Fruit fly (Drosophila melanogaster) whole organism, embryonic: ENCODE data around the gene CG33552.

Experiments
- Awh ChIP-seq: fragments of 200-800 bp; sonication (Bioruptor generic); IDR thresholded peaks from 2 replicates; pipeline ENCODE4, ENCODE4 v1.3.6; 2022; ENCODE audit warnings: missing biosample characterization, missing genetic modification characterization
- Bdp1 ChIP-seq: fragments of 200-800 bp; sonication (Bioruptor generic); optimal IDR thresholded peaks from 3 replicates; lab custom pipeline; 2016; ENCODE audit warnings: missing biosample characterization, missing genetic modification characterization
- CG10274 ChIP-seq: fragments of 200-800 bp; sonication (Bioruptor generic); optimal IDR thresholded peaks from 3 replicates; lab custom pipeline; 2017; ENCODE audit warnings: missing biosample characterization, mild to moderate bottlenecking, missing genetic modification characterization
- CG10431 ChIP-seq: fragments of 200-800 bp; sonication (Bioruptor generic); optimal IDR thresholded peaks from 3 replicates; lab custom pipeline; 2018; ENCODE audit warnings: missing biosample characterization, mild to moderate bottlenecking, missing genetic modification characterization
- CG10543 ChIP-seq: fragments of 200-800 bp; sonication (Bioruptor generic); optimal IDR thresholded peaks from 3 replicates; lab custom pipeline; 2017; ENCODE audit warnings: missing biosample characterization, mild to moderate bottlenecking, missing genetic modification characterization, moderate library complexity
- CG11085 ChIP-seq: fragments of 200-800 bp; sonication (Bioruptor generic); IDR thresholded peaks from 2 replicates; pipeline ENCODE4 v1.3.6; 2022; ENCODE audit warnings: missing biosample characterization, missing genetic modification characterization
- CG12299 ChIP-seq: fragments of 200-800 bp; sonication (Bioruptor generic); optimal IDR thresholded peaks from 2 replicates; lab custom pipeline; 2018; ENCODE audit warnings: missing biosample characterization, mild to moderate bottlenecking, missing genetic modification characterization
- CG1233 ChIP-seq: fragments of 200-800 bp; sonication (Bioruptor generic); optimal IDR thresholded peaks from 4 replicates; lab custom pipeline; 2018; ENCODE audit warnings: missing biosample characterization, mild to moderate bottlenecking, missing genetic modification characterization
- CG12744 ChIP-seq: fragments of 200-800 bp; sonication (Bioruptor generic); optimal IDR thresholded peaks from 2 replicates; lab custom pipeline; 2016; ENCODE audit warnings: missing biosample characterization, missing genetic modification characterization
- CG13287 ChIP-seq: fragments of 200-800 bp; sonication (Bioruptor generic); IDR thresholded peaks from 2 replicates; pipeline ENCODE4 v1.3.6; 2022; ENCODE audit warnings: missing biosample characterization, missing genetic modification characterization; ENCODE audit not compliant: partially characterized antibody
- CG15269 ChIP-seq: fragments of 200-800 bp; sonication (Bioruptor generic); optimal IDR thresholded peaks from 2 replicates; lab custom pipeline; 2018; ENCODE audit warnings: missing biosample characterization, mild to moderate bottlenecking, missing genetic modification characterization, moderate library complexity
- CG1529 ChIP-seq: fragments of 200-800 bp; sonication (Bioruptor generic); optimal IDR thresholded peaks from 3 replicates; lab custom pipeline; 2018; ENCODE audit warnings: missing biosample characterization, missing genetic modification characterization
- CG15601 ChIP-seq: fragments of 200-800 bp; sonication (Bioruptor generic); optimal IDR thresholded peaks from 3 replicates; lab custom pipeline; 2019; ENCODE audit warnings: missing biosample characterization, mild to moderate bottlenecking, missing genetic modification characterization, moderate library complexity
- CG17186 ChIP-seq: fragments of 200-800 bp; sonication (Bioruptor generic); optimal IDR thresholded peaks from 3 replicates; lab custom pipeline; 2017; ENCODE audit warnings: missing biosample characterization, missing genetic modification reagents, missing genetic modification characterization
- CG17359 ChIP-seq: fragments of 200-800 bp; sonication (Bioruptor generic); optimal IDR thresholded peaks from 3 replicates; lab custom pipeline; 2018; ENCODE audit warnings: missing biosample characterization, mild to moderate bottlenecking, missing genetic modification characterization, moderate library complexity
- CG17385 ChIP-seq: fragments of 200-800 bp; sonication (Bioruptor generic); optimal IDR thresholded peaks from 3 replicates; lab custom pipeline; 2018; ENCODE audit warnings: missing biosample characterization, mild to moderate bottlenecking, missing genetic modification characterization
- CG17612 ChIP-seq: fragments of 200-800 bp; sonication (Bioruptor generic); IDR thresholded peaks from 2 replicates; pipeline ENCODE4 v1.3.6; 2022; ENCODE audit warnings: missing biosample characterization, missing genetic modification characterization
- CG1832 ChIP-seq: fragments of 200-800 bp; sonication (Bioruptor generic); optimal IDR thresholded peaks from 2 replicates; lab custom pipeline; 2017; ENCODE audit warnings: missing biosample characterization, mild to moderate bottlenecking, missing genetic modification characterization, inconsistent platforms
- CG2712 ChIP-seq: fragments of 200-800 bp; optimal IDR thresholded peaks from 3 replicates; lab custom pipeline; 2019; ENCODE audit warnings: missing biosample characterization, mild to moderate bottlenecking, missing genetic modification characterization, moderate library complexity
- CG32767 ChIP-seq: fragments of 200-800 bp; sonication (Bioruptor generic); IDR thresholded peaks from 2 replicates; pipeline ENCODE4 v1.3.6; 2022; ENCODE audit warnings: missing biosample characterization, missing genetic modification characterization
- CG33557 ChIP-seq: fragments of 200-800 bp; sonication (Bioruptor generic); optimal IDR thresholded peaks from 2 replicates; lab custom pipeline; 2019; ENCODE audit warnings: missing biosample characterization, mild to moderate bottlenecking, missing genetic modification characterization, moderate library complexity
- CG3407 ChIP-seq: fragments of 200-800 bp; sonication (Bioruptor generic); optimal IDR thresholded peaks from 2 replicates; lab custom pipeline; 2018; ENCODE audit warnings: missing biosample characterization, mild to moderate bottlenecking, missing genetic modification characterization
- CG34422 ChIP-seq: fragments of 200-800 bp; sonication (Bioruptor generic); IDR thresholded peaks from 3 replicates; pipeline ENCODE4 v1.3.6; 2022; ENCODE audit warnings: missing biosample characterization, missing genetic modification characterization
- CG4730 ChIP-seq: fragments of 200-800 bp; sonication (Bioruptor generic); IDR thresholded peaks from 2 replicates; pipeline ENCODE4 v1.3.6; 2022; ENCODE audit warnings: missing biosample characterization, missing genetic modification characterization
- CG6272 ChIP-seq: fragments of 200-800 bp; sonication (Bioruptor generic); IDR thresholded peaks from 2 replicates; pipeline ENCODE4 v1.3.6; 2022; ENCODE audit warnings: missing biosample characterization, missing genetic modification characterization
- CG6791 ChIP-seq: fragments of 200-800 bp; sonication (Bioruptor generic); IDR thresholded peaks from 3 replicates; pipeline ENCODE4 v1.3.6; 2022; ENCODE audit warnings: missing biosample characterization, missing genetic modification characterization; ENCODE audit not compliant: partially characterized antibody
- CG6813 ChIP-seq: fragments of 200-800 bp; sonication (Bioruptor generic); optimal IDR thresholded peaks from 2 replicates; lab custom pipeline; 2017; ENCODE audit warnings: missing biosample characterization, missing genetic modification characterization, mild to moderate bottlenecking, moderate library complexity, missing genetic modification reagents
- D19B ChIP-seq: fragments of 200-800 bp; sonication (Bioruptor generic); optimal IDR thresholded peaks from 2 replicates; lab custom pipeline; 2017; ENCODE audit warnings: missing biosample characterization, mild to moderate bottlenecking, missing genetic modification characterization
- Deaf1 ChIP-seq: fragments of 200-800 bp; optimal IDR thresholded peaks from 3 replicates; lab custom pipeline; 2019; ENCODE audit warnings: missing biosample characterization, mild to moderate bottlenecking, missing genetic modification characterization, moderate library complexity
- Eip74EF ChIP-seq, 2 experiments: fragments of 200-800 bp in 1 of 2; fragments of >200 bp in 1 of 2; sonication (Bioruptor generic) in 1 of 2; optimal IDR thresholded peaks; 2 replicates each; lab custom pipeline; 2017 to 2019; ENCODE audit warnings: missing biosample characterization in 2 of 2, missing genetic modification characterization in 2 of 2, mild to moderate bottlenecking in 1 of 2, moderate library complexity in 1 of 2
- Ets65A ChIP-seq: fragments of 200-800 bp; sonication (Bioruptor generic); peaks from one replicate; lab custom pipeline; 2016; ENCODE audit warnings: missing biosample characterization, missing genetic modification characterization
- Gsc ChIP-seq: fragments of 200-800 bp; sonication (Bioruptor generic); IDR thresholded peaks from 2 replicates; pipeline ENCODE4 v1.3.6; 2022; ENCODE audit warnings: missing biosample characterization, missing genetic modification characterization
- Hand ChIP-seq: fragments of 200-800 bp; sonication (Bioruptor generic); optimal IDR thresholded peaks from 2 replicates; lab custom pipeline; 2017; ENCODE audit warnings: mild to moderate bottlenecking, missing biosample characterization, missing genetic modification reagents, missing genetic modification characterization
- Max ChIP-seq: fragments of 200-800 bp; sonication (Bioruptor generic); optimal IDR thresholded peaks from 2 replicates; lab custom pipeline; 2016; ENCODE audit warnings: missing biosample characterization, mild to moderate bottlenecking, missing genetic modification characterization
- Nf-YB ChIP-seq: fragments of 200-800 bp; sonication (Bioruptor generic); optimal IDR thresholded peaks from 3 replicates; lab custom pipeline; 2019; ENCODE audit warnings: missing biosample characterization, mild to moderate bottlenecking, missing genetic modification characterization, moderate library complexity
- Opbp ChIP-seq: fragments of 200-800 bp; sonication (Bioruptor generic); IDR thresholded peaks from 3 replicates; pipeline ENCODE4 v1.3.6; 2022; ENCODE audit warnings: missing biosample characterization, missing genetic modification characterization; ENCODE audit not compliant: partially characterized antibody
- Sry-δ ChIP-seq: fragments of 200-800 bp; sonication (Bioruptor generic); optimal IDR thresholded peaks from 2 replicates; lab custom pipeline; 2016; ENCODE audit warnings: missing biosample characterization, missing genetic modification characterization
- ash1 ChIP-seq: fragments of 200-800 bp; sonication (Bioruptor generic); optimal IDR thresholded peaks from 2 replicates; lab custom pipeline; 2018; ENCODE audit warnings: missing biosample characterization, mild to moderate bottlenecking, missing genetic modification characterization
- corto ChIP-seq: fragments of 200-800 bp; sonication (Bioruptor generic); optimal IDR thresholded peaks from 2 replicates; lab custom pipeline; 2016; ENCODE audit warnings: missing biosample characterization, mild to moderate bottlenecking, missing genetic modification characterization, moderate library complexity
- cwo ChIP-seq: fragments of 200-800 bp; sonication (Bioruptor generic); optimal IDR thresholded peaks from 3 replicates; lab custom pipeline; 2017; ENCODE audit warnings: missing biosample characterization, missing genetic modification characterization, mild to moderate bottlenecking, moderate library complexity, missing genetic modification reagents
- ewg ChIP-seq: fragments of 200-800 bp; sonication (Bioruptor generic); optimal IDR thresholded peaks from 3 replicates; lab custom pipeline; 2017; ENCODE audit warnings: mild to moderate bottlenecking, missing biosample characterization, missing genetic modification reagents, missing genetic modification characterization
- gem ChIP-seq: fragments of 200-800 bp; sonication (Bioruptor generic); optimal IDR thresholded peaks from 2 replicates; lab custom pipeline; 2019; ENCODE audit warnings: missing biosample characterization, mild to moderate bottlenecking, missing genetic modification characterization, moderate library complexity
- gfzf ChIP-seq: fragments of 200-800 bp; sonication (Bioruptor generic); optimal IDR thresholded peaks from 2 replicates; lab custom pipeline; 2016; ENCODE audit warnings: missing biosample characterization, mild to moderate bottlenecking, missing genetic modification characterization, moderate library complexity
- inv ChIP-seq: fragments of 200-800 bp; sonication (Bioruptor generic); IDR thresholded peaks from 2 replicates; pipeline ENCODE4 v1.3.6; 2022; ENCODE audit warnings: missing biosample characterization, missing genetic modification characterization; ENCODE audit not compliant: partially characterized antibody
- mam ChIP-seq: fragments of 200-800 bp; sonication (Bioruptor generic); optimal IDR thresholded peaks from 3 replicates; lab custom pipeline; 2016; ENCODE audit warnings: missing biosample characterization, missing genetic modification characterization
- mirr ChIP-seq: fragments of 200-800 bp; sonication (Bioruptor generic); optimal IDR thresholded peaks from 3 replicates; lab custom pipeline; 2018; ENCODE audit warnings: missing biosample characterization, mild to moderate bottlenecking, missing genetic modification characterization
- nau ChIP-seq: fragments of 200-800 bp; sonication (Bioruptor generic); optimal IDR thresholded peaks from 3 replicates; lab custom pipeline; 2017; ENCODE audit warnings: missing biosample characterization, mild to moderate bottlenecking, missing genetic modification characterization, missing genetic modification reagents
- nerfin-1 ChIP-seq: fragments of 200-800 bp; sonication (Bioruptor generic); optimal IDR thresholded peaks from 3 replicates; lab custom pipeline; 2019; ENCODE audit warnings: missing biosample characterization, mild to moderate bottlenecking, missing genetic modification characterization, moderate library complexity
- tx ChIP-seq: fragments of 200-800 bp; sonication (Bioruptor generic); optimal IDR thresholded peaks from 2 replicates; lab custom pipeline; 2016; ENCODE audit warnings: missing biosample characterization, missing genetic modification characterization
- unpg ChIP-seq: fragments of 200-800 bp; sonication (Bioruptor generic); optimal IDR thresholded peaks from 3 replicates; lab custom pipeline; 2018; ENCODE audit warnings: missing biosample characterization, mild to moderate bottlenecking, missing genetic modification characterization, moderate library complexity

The CG33552 gene

dm6 chr2L:16709693-16710092, 27.4 kb downstream of the CG33552 start (continued):
- TF ChIP-seq gfzf (GFP tag; lab: Kevin White, UChicago) (no peak), CG10431 (GFP tag; lab: Kevin White, UChicago) (no peak), Deaf1 (peak; percentile 59), CG13287 (no peak), ewg (GFP tag; lab: Kevin White, UChicago) (peak; percentile 63), nerfin-1 (tag; lab: Kevin White, UChicago) (no peak), CG6272 (GFP tag; lab: Robert Waterston, UW) (no peak), CG1832 (GFP tag; lab: Kevin White, UChicago) (no peak), CG15269 (peak; percentile 87), CG4730 (GFP tag; lab: Robert Waterston, UW) (no peak), Opbp (no peak), CG1233 (GFP tag; lab: Kevin White, UChicago) (no peak), CG34422 (GFP tag; lab: Robert Waterston, UW) (no peak), Nf-YB (peak; percentile 55), mirr (GFP tag; lab: Kevin White, UChicago) (no peak), Awh (GFP tag; lab: Robert Waterston, UW) (no peak), unpg (GFP tag; lab: Kevin White, UChicago) (peak; percentile 88), CG33557 (GFP tag; lab: Kevin White, UChicago) (no peak), CG3407 (GFP tag; lab: Kevin White, UChicago) (peak; percentile 68), CG10274 (GFP tag; lab: Kevin White, UChicago) (no peak), corto (GFP tag; lab: Kevin White, UChicago) (no peak), Ets65A (GFP tag; lab: Kevin White, UChicago) (peak; percentile 86), CG12299 (tag; lab: Kevin White, UChicago) (peak; percentile 10), CG32767 (GFP tag; lab: Robert Waterston, UW) (peak; percentile 81), CG15601 (tag; lab: Kevin White, UChicago) (peak; percentile 39), mam (peak; percentile 5), Eip74EF (GFP tag; optimal IDR thresholded peaks at IDR 0.05; lab: Kevin White, UChicago) (peak in 1 of 2 experiments; percentile 58), Sry-δ (GFP tag; lab: Kevin White, UChicago) (no peak), Hand (no peak), ash1 (no peak), CG11085 (GFP tag; lab: Robert Waterston, UW) (no peak), CG17359 (tag; lab: Kevin White, UChicago) (no peak), CG1529 (GFP tag; lab: Kevin White, UChicago) (peak; percentile 49), CG2712 (tag; lab: Kevin White, UChicago) (no peak), CG12744 (GFP tag; lab: Kevin White, UChicago) (no peak), Bdp1 (no peak), inv (GFP tag; lab: Robert Waterston, UW) (no peak), CG17612 (GFP tag; lab: Robert Waterston, UW) (no peak), tx (no peak), D19B (no peak), CG10543 (GFP tag; lab: Kevin White, UChicago) (peak; percentile 6), CG6813 (GFP tag; lab: Kevin White, UChicago) (no peak), Max (peak; percentile 20), gem (peak; percentile 89), nau (GFP tag; lab: Kevin White, UChicago) (no peak), CG17186 (GFP tag; lab: Kevin White, UChicago) (no peak), Gsc (no peak), CG6791 (no peak), cwo (GFP tag; lab: Kevin White, UChicago) (no peak), CG17385 (GFP tag; lab: Kevin White, UChicago) (peak; percentile 77)
